Worm (Caenorhabditis elegans) whole organism, L4 larva: ENCODE data around the gene K10C2.14.

Source experiments
- D1046.2 ChIP-seq: fragments of 200-800 bp; sonication (Bioruptor generic); IDR thresholded peaks from 2 replicates; pipeline ENCODE4 v1.3.6; 2022; ENCODE audit warnings: missing genetic modification characterization, missing compliant biosample characterization
- F26F4.8 ChIP-seq: fragments of 200-800 bp; sonication (Bioruptor generic); conservative IDR thresholded peaks from 2 replicates; pipeline ENCODE4 v1.3.6; 2022; ENCODE audit warnings: missing genetic modification characterization, missing compliant biosample characterization
- F44E2.7 ChIP-seq: fragments of 200-800 bp; sonication (Bioruptor generic); IDR thresholded peaks from 2 replicates; pipeline ENCODE4 v2.1.2; 2022; ENCODE audit warnings: missing genetic modification characterization, missing compliant biosample characterization
- T20F7.1 ChIP-seq: fragments of 200-800 bp; sonication (Bioruptor generic); optimal IDR thresholded peaks from 2 replicates; lab custom pipeline; 2018; ENCODE audit warnings: mild to moderate bottlenecking, missing genetic modification characterization, missing compliant biosample characterization
- Y5F2A.4 ChIP-seq: fragments of 200-800 bp; sonication (Bioruptor generic); optimal IDR thresholded peaks from 2 replicates; lab custom pipeline; 2018; ENCODE audit warnings: mild to moderate bottlenecking, missing genetic modification characterization, missing compliant biosample characterization
- aha-1 ChIP-seq: fragments of 150-350 bp; peaks from one replicate; lab custom pipeline; 2014; ENCODE audit warnings: missing biosample characterization, missing genetic modification characterization
- aly-2 ChIP-seq: sonication (generic microtip); optimal IDR thresholded peaks from 2 replicates; lab custom pipeline; 2018; ENCODE audit warnings: missing biosample characterization, missing genetic modification characterization
- ama-1 ChIP-seq: fragments of 150-350 bp; optimal IDR thresholded peaks from 2 replicates; lab custom pipeline; 2014; ENCODE audit warnings: inconsistent platforms, mixed read lengths
- daf-12 ChIP-seq: fragments of 150-350 bp; optimal IDR thresholded peaks from 2 replicates; lab custom pipeline; 2014; ENCODE audit warnings: missing biosample characterization, missing genetic modification reagents, missing genetic modification characterization
- daf-16 ChIP-seq, 3 experiments: sonication (generic microtip); optimal IDR thresholded peaks; 2 replicates each; lab custom pipeline; 2016 to 2017; ENCODE audit warnings: missing genetic modification characterization in 3 of 3, missing genetic modification reagents in 3 of 3, mild to moderate bottlenecking in 2 of 3, missing compliant biosample characterization in 2 of 3, missing biosample characterization in 1 of 3, moderate library complexity in 1 of 3
- daf-19 ChIP-seq: fragments of 200-800 bp; sonication (Bioruptor generic); conservative IDR thresholded peaks from 2 replicates; pipeline ENCODE4 v1.3.6; 2022; ENCODE audit warnings: missing genetic modification characterization, missing compliant biosample characterization
- dmd-6 ChIP-seq: fragments of 200-800 bp; sonication (Bioruptor generic); IDR thresholded peaks from 2 replicates; pipeline ENCODE4 v1.3.6; 2022; ENCODE audit warnings: missing genetic modification reagents, missing genetic modification characterization, missing compliant biosample characterization
- dmd-8 ChIP-seq: fragments of 200-800 bp; sonication (Bioruptor generic); IDR thresholded peaks from 2 replicates; pipeline ENCODE4 v1.3.6; 2022; ENCODE audit warnings: missing genetic modification characterization, missing compliant biosample characterization
- dmd-9 ChIP-seq: fragments of 200-800 bp; sonication (Bioruptor generic); IDR thresholded peaks from 2 replicates; pipeline ENCODE4 v1.3.6; 2022; ENCODE audit warnings: missing genetic modification reagents, missing genetic modification characterization, missing compliant biosample characterization
- duxl-1 ChIP-seq: sonication (generic microtip); optimal IDR thresholded peaks from 2 replicates; lab custom pipeline; 2016; ENCODE audit warnings: mild to moderate bottlenecking, missing genetic modification characterization, moderate library complexity, missing compliant biosample characterization; ENCODE audit not compliant: poor library complexity
- dve-1 ChIP-seq: sonication (generic microtip); optimal IDR thresholded peaks from 2 replicates; lab custom pipeline; 2017; ENCODE audit warnings: antibody characterized with exemption, mild to moderate bottlenecking, missing genetic modification characterization, missing compliant biosample characterization; ENCODE audit not compliant: insufficient read depth
- gei-8 ChIP-seq: fragments of 200-800 bp; sonication (Bioruptor generic); optimal IDR thresholded peaks from 2 replicates; lab custom pipeline; 2018; ENCODE audit warnings: mild to moderate bottlenecking, missing genetic modification characterization, missing compliant biosample characterization
- hlh-30 ChIP-seq: sonication (generic microtip); optimal IDR thresholded peaks from 2 replicates; lab custom pipeline; 2017; ENCODE audit warnings: antibody characterized with exemption, mild to moderate bottlenecking, missing genetic modification characterization, missing compliant biosample characterization; ENCODE audit not compliant: insufficient read depth
- hmg-1.1 ChIP-seq: fragments of 200-800 bp; sonication (Bioruptor generic); IDR thresholded peaks from 2 replicates; pipeline ENCODE4 v1.3.6; 2022; ENCODE audit warnings: missing genetic modification reagents, missing genetic modification characterization, missing compliant biosample characterization
- jun-1 ChIP-seq: fragments of 150-350 bp; optimal IDR thresholded peaks from 2 replicates; lab custom pipeline; 2014; ENCODE audit warnings: missing biosample characterization, missing genetic modification reagents, missing genetic modification characterization
- lin-13 ChIP-seq: fragments of 150-350 bp; optimal IDR thresholded peaks from 2 replicates; lab custom pipeline; 2014; ENCODE audit warnings: missing biosample characterization, missing genetic modification reagents, missing genetic modification characterization
- lin-39 ChIP-seq: fragments of 150-350 bp; optimal IDR thresholded peaks from 2 replicates; lab custom pipeline; 2014; ENCODE audit warnings: missing biosample characterization, missing genetic modification reagents, missing genetic modification characterization
- madf-9 ChIP-seq: fragments of 200-800 bp; sonication (Bioruptor generic); conservative IDR thresholded peaks from 2 replicates; pipeline ENCODE4 v1.3.6; 2022; ENCODE audit warnings: missing genetic modification reagents, missing genetic modification characterization, missing compliant biosample characterization
- mdl-1 ChIP-seq, 2 experiments: fragments of 150-350 bp in 1 of 2; sonication (generic microtip) in 1 of 2; optimal IDR thresholded peaks; 2 replicates each; lab custom pipeline; 2014 to 2017; ENCODE audit warnings: missing biosample characterization in 2 of 2, missing genetic modification characterization in 2 of 2
- mep-1 ChIP-seq: fragments of 150-350 bp; sonication (generic microtip); optimal IDR thresholded peaks from 3 replicates; lab custom pipeline; 2014; ENCODE audit warnings: missing biosample characterization, missing genetic modification characterization
- mxl-3 ChIP-seq: fragments of 200-800 bp; sonication (Bioruptor generic); optimal IDR thresholded peaks from 2 replicates; lab custom pipeline; 2018; ENCODE audit warnings: mild to moderate bottlenecking, missing genetic modification characterization, missing compliant biosample characterization
- nhr-10 ChIP-seq: fragments of 150-350 bp; optimal IDR thresholded peaks from 2 replicates; lab custom pipeline; 2014; ENCODE audit warnings: missing biosample characterization, missing genetic modification characterization
- nhr-102 ChIP-seq: sonication (generic microtip); optimal IDR thresholded peaks from 2 replicates; lab custom pipeline; 2016; ENCODE audit warnings: mild to moderate bottlenecking, missing genetic modification characterization, moderate library complexity, missing compliant biosample characterization
- nhr-111 ChIP-seq: fragments of 200-800 bp; sonication (Bioruptor generic); optimal IDR thresholded peaks from 2 replicates; lab custom pipeline; 2018; ENCODE audit warnings: mild to moderate bottlenecking, missing genetic modification characterization, missing compliant biosample characterization
- nhr-28 ChIP-seq: fragments of 150-350 bp; optimal IDR thresholded peaks from 2 replicates; lab custom pipeline; 2014; ENCODE audit warnings: missing biosample characterization, missing genetic modification characterization
- nhr-42 ChIP-seq: fragments of 200-800 bp; sonication (Bioruptor generic); IDR thresholded peaks from 2 replicates; pipeline ENCODE4 v1.3.6; 2022; ENCODE audit warnings: missing genetic modification characterization, missing compliant biosample characterization
- nhr-48 ChIP-seq: sonication (generic microtip); optimal IDR thresholded peaks from 2 replicates; lab custom pipeline; 2016; ENCODE audit warnings: mild to moderate bottlenecking, missing genetic modification characterization, missing compliant biosample characterization
- nhr-77 ChIP-seq: fragments of 150-350 bp; optimal IDR thresholded peaks from 2 replicates; lab custom pipeline; 2014; ENCODE audit warnings: missing biosample characterization, missing genetic modification characterization
- php-3 ChIP-seq: fragments of 200-800 bp; sonication (Bioruptor generic); IDR thresholded peaks from 2 replicates; pipeline ENCODE4 v1.3.6; 2022; ENCODE audit warnings: missing genetic modification reagents, missing genetic modification characterization, missing compliant biosample characterization
- pqm-1 ChIP-seq: sonication (generic microtip); optimal IDR thresholded peaks from 2 replicates; lab custom pipeline; 2017; ENCODE audit warnings: missing biosample characterization, missing genetic modification characterization
- sdz-12 ChIP-seq: fragments of 200-800 bp; sonication (Bioruptor generic); optimal IDR thresholded peaks from 2 replicates; lab custom pipeline; 2018; ENCODE audit warnings: mild to moderate bottlenecking, missing genetic modification characterization, missing compliant biosample characterization
- set-16 ChIP-seq: fragments of 200-800 bp; sonication (Bioruptor generic); IDR thresholded peaks from 2 replicates; pipeline ENCODE4 v1.3.6; 2022; ENCODE audit warnings: missing genetic modification reagents, missing genetic modification characterization, missing compliant biosample characterization
- spr-1 ChIP-seq: sonication (generic microtip); optimal IDR thresholded peaks from 2 replicates; lab custom pipeline; 2016; ENCODE audit warnings: mild to moderate bottlenecking, missing genetic modification characterization, missing compliant biosample characterization
- spr-3 ChIP-seq: fragments of 200-800 bp; sonication (Bioruptor generic); optimal IDR thresholded peaks from 2 replicates; lab custom pipeline; 2018; ENCODE audit warnings: mild to moderate bottlenecking, missing genetic modification characterization, missing compliant biosample characterization
- tag-97 ChIP-seq: fragments of 200-800 bp; sonication (Bioruptor generic); IDR thresholded peaks from 2 replicates; pipeline ENCODE4 v1.3.6; 2022; ENCODE audit warnings: missing genetic modification characterization, missing compliant biosample characterization
- unc-39 ChIP-seq: sonication (generic microtip); optimal IDR thresholded peaks from 2 replicates; lab custom pipeline; 2017; ENCODE audit warnings: missing biosample characterization, missing genetic modification characterization
- unc-62 ChIP-seq, 3 experiments: fragments of 150-350 bp in 1 of 3; sonication (generic microtip); optimal IDR thresholded peaks in 2 of 3; peaks in 1 of 3; 1 replicate in 1 of 3; 2 replicates in 2 of 3; lab custom pipeline; 2014 to 2017; ENCODE audit warnings: missing biosample characterization in 3 of 3, missing genetic modification characterization in 3 of 3, missing genetic modification reagents in 3 of 3, missing genotype in 1 of 3
- zfp-2 ChIP-seq: sonication (generic microtip); optimal IDR thresholded peaks from 2 replicates; lab custom pipeline; 2016; ENCODE audit warnings: mild to moderate bottlenecking, missing genetic modification characterization, missing compliant biosample characterization
- zfp-3 ChIP-seq: fragments of 200-800 bp; sonication (Bioruptor generic); conservative IDR thresholded peaks from 2 replicates; pipeline ENCODE4 v1.3.6; 2022; ENCODE audit warnings: missing genetic modification reagents, missing genetic modification characterization, missing compliant biosample characterization
- ztf-7 ChIP-seq: fragments of 150-350 bp; optimal IDR thresholded peaks from 2 replicates; lab custom pipeline; 2014; ENCODE audit warnings: missing biosample characterization, missing genetic modification characterization

K10C2.14 gene

DNA sequence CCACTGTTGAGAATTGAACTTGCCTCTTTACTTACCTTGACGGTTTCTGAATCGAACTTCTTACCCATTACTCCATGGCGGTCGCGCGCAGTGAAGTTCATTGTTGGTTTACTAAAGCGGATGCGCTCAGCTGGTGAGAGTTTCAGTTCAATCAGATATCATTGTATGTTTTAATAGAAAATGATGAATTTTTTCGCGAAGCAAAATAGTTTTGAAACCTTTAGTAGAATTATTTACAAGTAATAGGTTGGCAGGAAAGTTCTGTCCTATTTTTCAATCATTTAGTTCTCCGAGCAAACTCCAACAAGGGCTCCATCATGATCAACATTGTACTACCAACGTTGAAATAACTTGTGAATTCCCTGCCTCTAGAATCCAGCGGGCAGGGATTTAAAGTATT lies 27.1 kb upstream of the K10C2.14 start, which contains the start of gene C15B12.3:
TSS of gene C15B12.3 (minus strand) at position 101 of the 400 bp plus-strand sequence.
- TF ChIP-seq unc-62 (GFP tag; optimal IDR thresholded peaks at IDR 0.05 in 1 of 2; lab: Kevin White, UChicago) (peak in 1 of 2 experiments; percentile 57), unc-62 (tag; optimal IDR thresholded peaks at IDR 0.05; lab: Kevin White, UChicago) (no peak), F26F4.8 (GFP tag; lab: Robert Waterston, UW) (no peak)
- TF ChIP-seq, all 104 proteins: peak for 1

DNA sequence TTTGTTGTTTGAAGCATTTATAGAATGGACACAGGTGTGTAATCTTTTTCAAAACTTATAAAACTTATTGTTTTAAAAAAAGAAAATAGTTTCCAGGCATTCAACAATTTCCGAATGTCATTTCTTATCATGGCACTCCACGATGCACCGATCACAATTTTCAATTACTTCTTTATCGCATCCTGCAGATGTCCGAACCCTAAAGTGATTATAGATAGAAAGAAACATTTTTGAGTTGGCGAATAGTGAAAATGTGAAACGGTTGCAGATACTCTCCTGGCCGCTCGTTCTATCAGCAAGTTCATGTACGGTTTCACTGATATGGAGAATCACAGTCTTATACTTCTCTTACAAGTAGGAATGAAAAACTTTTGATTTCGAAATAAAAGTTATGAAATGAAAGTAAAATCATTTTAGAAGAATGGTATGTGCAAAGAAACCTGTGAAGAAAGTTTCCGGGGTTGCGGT lies 22.7 kb upstream of the K10C2.14 start, which contains the start of gene C15B12.2:
TSS of gene C15B12.2 (plus strand) at position 418 of the 468 bp plus-strand sequence.
- TF ChIP-seq dve-1 (tag; lab: Kevin White, UChicago) (peak; percentile 54), daf-16 (GFP tag; optimal IDR thresholded peaks at IDR 0.05; lab: Kevin White, UChicago) (no peak), daf-16 (tag; optimal IDR thresholded peaks at IDR 0.05; lab: Kevin White, UChicago) (peak; percentile 56), sdz-12 (GFP tag; lab: Kevin White, UChicago) (no peak), spr-1 (no peak), dmd-6 (GFP tag; lab: Robert Waterston, UW) (peak; percentile 68), nhr-111 (GFP tag; lab: Kevin White, UChicago) (no peak), nhr-102 (no peak), pqm-1 (peak; percentile 84), nhr-10 (tag; lab: Kevin White, UChicago) (no peak), dmd-9 (GFP tag; lab: Robert Waterston, UW) (no peak), hlh-30 (tag; lab: Kevin White, UChicago) (no peak), zfp-2 (tag; lab: Kevin White, UChicago) (no peak), unc-62 (GFP tag; optimal IDR thresholded peaks at IDR 0.05 in 1 of 2; lab: Kevin White, UChicago) (no peak), unc-62 (tag; optimal IDR thresholded peaks at IDR 0.05; lab: Kevin White, UChicago) (no peak), aha-1 (tag; lab: Kevin White, UChicago) (peak; percentile 68), mxl-3 (GFP tag; lab: Kevin White, UChicago) (peak; percentile 18), spr-3 (GFP tag; lab: Kevin White, UChicago) (no peak), nhr-42 (GFP tag; lab: Robert Waterston, UW) (no peak), unc-39 (tag; lab: Kevin White, UChicago) (no peak), ama-1 (lab: Kevin White, UChicago) (no peak), mdl-1 (tag; optimal IDR thresholded peaks at IDR 0.05; lab: Kevin White, UChicago) (peak in 1 of 2 experiments; percentile 22), mep-1 (tag; lab: Kevin White, UChicago) (no peak), hmg-1.1 (GFP tag; lab: Robert Waterston, UW) (no peak), nhr-28 (tag; lab: Kevin White, UChicago) (peak; percentile 15), lin-13 (GFP tag; lab: Kevin White, UChicago) (no peak), D1046.2 (GFP tag; lab: Robert Waterston, UW) (no peak), T20F7.1 (GFP tag; lab: Kevin White, UChicago) (no peak), set-16 (GFP tag; lab: Robert Waterston, UW) (no peak), Y5F2A.4 (GFP tag; lab: Kevin White, UChicago) (no peak), tag-97 (GFP tag; lab: Robert Waterston, UW) (no peak), php-3 (GFP tag; lab: Robert Waterston, UW) (no peak), lin-39 (no peak), F26F4.8 (GFP tag; lab: Robert Waterston, UW) (no peak)

DNA sequence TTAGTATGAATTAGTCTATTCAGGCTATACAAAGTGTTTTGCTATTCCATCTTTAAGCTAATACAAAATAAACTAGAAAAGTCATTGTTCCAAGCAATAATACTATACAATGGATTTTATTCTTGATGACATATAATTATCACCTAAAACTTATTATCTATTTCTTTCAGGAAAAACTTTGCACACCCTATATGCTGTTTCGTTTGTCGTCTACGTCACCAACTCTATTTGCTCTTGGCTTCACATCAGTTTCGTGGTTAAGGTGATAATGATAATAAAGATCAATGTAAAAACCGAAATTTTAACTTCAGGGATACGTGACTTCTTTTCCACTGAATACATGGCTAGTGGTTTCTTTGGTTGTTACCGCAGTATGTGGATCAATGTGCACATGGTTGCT lies 22.1 kb upstream of the K10C2.14 start:
- TF ChIP-seq daf-19 (GFP tag; lab: Robert Waterston, UW): no peak
- no peak for TF ChIP-seq nhr-77 (tag; lab: Kevin White, UChicago)
- no peak for TF ChIP-seq dve-1 (tag; lab: Kevin White, UChicago)
- no peak for TF ChIP-seq aly-2 (tag; lab: Kevin White, UChicago)
- TF ChIP-seq ztf-7 (tag; lab: Kevin White, UChicago): no peak
- TF ChIP-seq dmd-8: no peak
- no peak for TF ChIP-seq F44E2.7 (GFP tag; lab: Robert Waterston, UW)
- no peak for TF ChIP-seq unc-39 (tag; lab: Kevin White, UChicago)
- TF ChIP-seq daf-16 (GFP tag; optimal IDR thresholded peaks at IDR 0.05; lab: Kevin White, UChicago): no peak
- peak; percentile 15 for TF ChIP-seq daf-16 (tag; optimal IDR thresholded peaks at IDR 0.05; lab: Kevin White, UChicago)
- TF ChIP-seq madf-9 (GFP tag; lab: Robert Waterston, UW): no peak
- no peak for TF ChIP-seq duxl-1
- no peak for TF ChIP-seq mdl-1 (tag; optimal IDR thresholded peaks at IDR 0.05; lab: Kevin White, UChicago)
- no peak for TF ChIP-seq gei-8 (GFP tag; lab: Kevin White, UChicago)
- TF ChIP-seq nhr-48 (tag; lab: Kevin White, UChicago): no peak
- TF ChIP-seq zfp-3 (GFP tag; lab: Robert Waterston, UW): no peak
- TF ChIP-seq jun-1 (tag; lab: Kevin White, UChicago): no peak
- peak; percentile 65 for TF ChIP-seq pqm-1
- TF ChIP-seq daf-12 (tag; lab: Kevin White, UChicago): no peak
- no peak for TF ChIP-seq php-3 (GFP tag; lab: Robert Waterston, UW)
- TF ChIP-seq dmd-6 (GFP tag; lab: Robert Waterston, UW): peak; percentile 55
- no peak for TF ChIP-seq tag-97 (GFP tag; lab: Robert Waterston, UW)
